Fruit fly (Drosophila melanogaster) whole organism, embryonic: Measurements from ENCODE around the gene CG31928.

ENCODE experiments used
- BEAF-32 ChIP-seq: fragments of 200-800 bp; sonication (Bioruptor generic); optimal IDR thresholded peaks from 3 replicates; lab custom pipeline; 2017; ENCODE audit warnings: missing biosample characterization, missing genetic modification characterization, mild to moderate bottlenecking, moderate library complexity, missing genetic modification reagents
- Bgb ChIP-seq: fragments of 200-800 bp; sonication (Bioruptor generic); IDR thresholded peaks from 2 replicates; pipeline ENCODE4 v1.3.6; 2022; ENCODE audit warnings: missing biosample characterization, missing genetic modification characterization; ENCODE audit not compliant: partially characterized antibody
- Blimp-1 ChIP-seq: fragments of 200-800 bp; sonication (Bioruptor generic); optimal IDR thresholded peaks from 3 replicates; lab custom pipeline; 2018; ENCODE audit warnings: missing biosample characterization, missing genetic modification characterization, mild to moderate bottlenecking, moderate library complexity, missing genetic modification reagents
- CG1024 ChIP-seq: fragments of 200-800 bp; sonication (Bioruptor generic); IDR thresholded peaks from 2 replicates; pipeline ENCODE4 v1.3.6; 2022; ENCODE audit warnings: missing biosample characterization, missing genetic modification characterization
- CG11085 ChIP-seq: fragments of 200-800 bp; sonication (Bioruptor generic); IDR thresholded peaks from 2 replicates; pipeline ENCODE4 v1.3.6; 2022; ENCODE audit warnings: missing biosample characterization, missing genetic modification characterization
- CG11504 ChIP-seq: fragments of 200-800 bp; sonication (Bioruptor generic); optimal IDR thresholded peaks from 3 replicates; lab custom pipeline; 2019; ENCODE audit warnings: missing biosample characterization, mild to moderate bottlenecking, missing genetic modification characterization, moderate library complexity
- CG11696 ChIP-seq: fragments of 200-800 bp; sonication (Bioruptor generic); IDR thresholded peaks from 2 replicates; pipeline ENCODE4 v1.3.6; 2022; ENCODE audit warnings: missing biosample characterization, missing genetic modification characterization
- CG12236 ChIP-seq: fragments of 200-800 bp; sonication (Bioruptor generic); optimal IDR thresholded peaks from 2 replicates; lab custom pipeline; 2016; ENCODE audit warnings: missing biosample characterization, missing genetic modification characterization
- CG12744 ChIP-seq: fragments of 200-800 bp; sonication (Bioruptor generic); optimal IDR thresholded peaks from 2 replicates; lab custom pipeline; 2016; ENCODE audit warnings: missing biosample characterization, missing genetic modification characterization
- CG13287 ChIP-seq: fragments of 200-800 bp; sonication (Bioruptor generic); IDR thresholded peaks from 2 replicates; pipeline ENCODE4 v1.3.6; 2022; ENCODE audit warnings: missing biosample characterization, missing genetic modification characterization; ENCODE audit not compliant: partially characterized antibody
- CG14860 ChIP-seq: fragments of 200-800 bp; sonication (Bioruptor generic); IDR thresholded peaks from 3 replicates; pipeline ENCODE4 v1.3.6; 2022; ENCODE audit warnings: missing biosample characterization, missing genetic modification characterization; ENCODE audit not compliant: partially characterized antibody
- CG1602 ChIP-seq: fragments of 200-800 bp; sonication (Bioruptor generic); optimal IDR thresholded peaks from 3 replicates; lab custom pipeline; 2016; ENCODE audit warnings: missing biosample characterization, missing genetic modification characterization
- CG18011 ChIP-seq: fragments of 200-800 bp; sonication (Bioruptor generic); optimal IDR thresholded peaks from 2 replicates; lab custom pipeline; 2017; ENCODE audit warnings: missing biosample characterization, missing genetic modification characterization, mild to moderate bottlenecking, moderate library complexity, missing genotype
- CG32772 ChIP-seq: fragments of 200-800 bp; sonication (Bioruptor generic); IDR thresholded peaks from 2 replicates; pipeline ENCODE4 v1.3.6; 2022; ENCODE audit warnings: missing biosample characterization, missing genetic modification characterization
- CG33213 ChIP-seq: fragments of 200-800 bp; sonication (Bioruptor generic); optimal IDR thresholded peaks from 3 replicates; lab custom pipeline; 2016; ENCODE audit warnings: missing biosample characterization, missing genetic modification characterization
- CG3726 ChIP-seq: fragments of 200-800 bp; sonication (Bioruptor generic); IDR thresholded peaks from 3 replicates; pipeline ENCODE4, ENCODE4 v1.3.6; 2022; ENCODE audit warnings: missing biosample characterization, missing genetic modification characterization
- CG4282 ChIP-seq: fragments of 200-800 bp; sonication (Bioruptor generic); optimal IDR thresholded peaks from 2 replicates; lab custom pipeline; 2016; ENCODE audit warnings: missing biosample characterization, missing genetic modification characterization
- CG4360 ChIP-seq: fragments of 200-800 bp; sonication (Bioruptor generic); IDR thresholded peaks from 2 replicates; pipeline ENCODE4 v1.3.6; 2022; ENCODE audit warnings: missing biosample characterization, missing genetic modification characterization
- CG4707 ChIP-seq: fragments of 200-800 bp; sonication (Bioruptor generic); optimal IDR thresholded peaks from 2 replicates; lab custom pipeline; 2018; ENCODE audit warnings: missing biosample characterization, mild to moderate bottlenecking, missing genetic modification characterization, moderate library complexity
- CG6272 ChIP-seq: fragments of 200-800 bp; sonication (Bioruptor generic); IDR thresholded peaks from 2 replicates; pipeline ENCODE4 v1.3.6; 2022; ENCODE audit warnings: missing biosample characterization, missing genetic modification characterization
- CG6791 ChIP-seq: fragments of 200-800 bp; sonication (Bioruptor generic); IDR thresholded peaks from 3 replicates; pipeline ENCODE4 v1.3.6; 2022; ENCODE audit warnings: missing biosample characterization, missing genetic modification characterization; ENCODE audit not compliant: partially characterized antibody
- CG7357 ChIP-seq: fragments of 200-800 bp; sonication (Bioruptor generic); IDR thresholded peaks from 3 replicates; pipeline ENCODE4 v1.3.6; 2022; ENCODE audit warnings: missing biosample characterization, missing genetic modification characterization
- CG7786 ChIP-seq: fragments of 200-800 bp; sonication (Bioruptor generic); optimal IDR thresholded peaks from 2 replicates; lab custom pipeline; 2016; ENCODE audit warnings: missing biosample characterization, missing genetic modification characterization
- CG7987 ChIP-seq: fragments of 200-800 bp; sonication (Bioruptor generic); optimal IDR thresholded peaks from 2 replicates; lab custom pipeline; 2018; ENCODE audit warnings: missing biosample characterization, mild to moderate bottlenecking, missing genetic modification characterization, moderate library complexity
- CG8388 ChIP-seq: fragments of 200-800 bp; sonication (Bioruptor generic); optimal IDR thresholded peaks from 2 replicates; lab custom pipeline; 2019; ENCODE audit warnings: missing biosample characterization, mild to moderate bottlenecking, missing genetic modification characterization, moderate library complexity
- Chrac-16 ChIP-seq: fragments of 200-800 bp; sonication (Bioruptor generic); optimal IDR thresholded peaks from 3 replicates; lab custom pipeline; 2016; ENCODE audit warnings: missing biosample characterization, missing genetic modification characterization
- D ChIP-seq, 2 experiments: fragments of 200-800 bp in 1 of 2; fragments of >200 bp in 1 of 2; sonication (Bioruptor generic) in 1 of 2; optimal IDR thresholded peaks; 2 replicates in 1 of 2; 3 replicates in 1 of 2; lab custom pipeline; 2017; ENCODE audit warnings: mild to moderate bottlenecking in 1 of 2, missing biosample characterization in 1 of 2, missing genetic modification characterization in 1 of 2, missing genetic modification reagents in 1 of 2
- Gsc ChIP-seq: fragments of 200-800 bp; sonication (Bioruptor generic); IDR thresholded peaks from 2 replicates; pipeline ENCODE4 v1.3.6; 2022; ENCODE audit warnings: missing biosample characterization, missing genetic modification characterization
- Mrtf ChIP-seq: fragments of 200-800 bp; sonication (Bioruptor generic); IDR thresholded peaks from 3 replicates; pipeline ENCODE4 v1.3.6; 2022; ENCODE audit warnings: missing biosample characterization, missing genetic modification characterization
- Oli ChIP-seq: fragments of 200-800 bp; sonication (Bioruptor generic); optimal IDR thresholded peaks from 2 replicates; lab custom pipeline; 2018; ENCODE audit warnings: missing biosample characterization, mild to moderate bottlenecking, missing genetic modification characterization, moderate library complexity
- Optix ChIP-seq: fragments of 200-800 bp; sonication (Bioruptor generic); IDR thresholded peaks from 3 replicates; pipeline ENCODE4 v1.3.6; 2022; ENCODE audit warnings: missing biosample characterization, missing genetic modification characterization
- PHDP ChIP-seq: fragments of 200-800 bp; sonication (Bioruptor generic); optimal IDR thresholded peaks from 3 replicates; lab custom pipeline; 2018; ENCODE audit warnings: missing biosample characterization, mild to moderate bottlenecking, missing genetic modification characterization, moderate library complexity
- Sry-δ ChIP-seq: fragments of 200-800 bp; sonication (Bioruptor generic); optimal IDR thresholded peaks from 2 replicates; lab custom pipeline; 2016; ENCODE audit warnings: missing biosample characterization, missing genetic modification characterization
- bbx ChIP-seq: fragments of 200-800 bp; sonication (Bioruptor generic); IDR thresholded peaks from 2 replicates; pipeline ENCODE4 v1.3.6; 2022; ENCODE audit warnings: missing biosample characterization, missing genetic modification characterization; ENCODE audit not compliant: partially characterized antibody
- gcm ChIP-seq: fragments of 200-800 bp; sonication (Bioruptor generic); optimal IDR thresholded peaks from 2 replicates; lab custom pipeline; 2019; ENCODE audit warnings: missing biosample characterization, mild to moderate bottlenecking, missing genetic modification characterization, moderate library complexity
- gt ChIP-seq: fragments of 200-800 bp; sonication (Bioruptor generic); IDR thresholded peaks from 2 replicates; pipeline ENCODE4 v1.3.6; 2022; ENCODE audit warnings: missing biosample characterization, missing genetic modification characterization
- jing ChIP-seq: fragments of 200-800 bp; sonication (Bioruptor generic); optimal IDR thresholded peaks from 2 replicates; lab custom pipeline; 2018; ENCODE audit warnings: missing biosample characterization, mild to moderate bottlenecking, missing genetic modification characterization
- jumu ChIP-seq: fragments of 200-800 bp; sonication (Bioruptor generic); optimal IDR thresholded peaks from 3 replicates; lab custom pipeline; 2016; ENCODE audit warnings: missing biosample characterization, missing genetic modification characterization
- knrl ChIP-seq: fragments of 200-800 bp; sonication (Bioruptor generic); IDR thresholded peaks from 3 replicates; pipeline ENCODE4 v1.3.6; 2022; ENCODE audit warnings: missing biosample characterization, missing genetic modification characterization; ENCODE audit not compliant: partially characterized antibody
- luna ChIP-seq: fragments of 200-800 bp; sonication (Bioruptor generic); optimal IDR thresholded peaks from 2 replicates; lab custom pipeline; 2016; ENCODE audit warnings: missing biosample characterization, missing genetic modification characterization
- nau ChIP-seq: fragments of 200-800 bp; sonication (Bioruptor generic); optimal IDR thresholded peaks from 3 replicates; lab custom pipeline; 2017; ENCODE audit warnings: missing biosample characterization, mild to moderate bottlenecking, missing genetic modification characterization, missing genetic modification reagents
- pita ChIP-seq: fragments of 200-800 bp; sonication (Bioruptor generic); optimal IDR thresholded peaks from 2 replicates; lab custom pipeline; 2017; ENCODE audit warnings: missing biosample characterization, mild to moderate bottlenecking, missing genetic modification characterization
- pnt ChIP-seq: fragments of 200-800 bp; sonication (Bioruptor generic); optimal IDR thresholded peaks from 3 replicates; lab custom pipeline; 2016; ENCODE audit warnings: missing biosample characterization, missing genetic modification characterization
- sc ChIP-seq, 3 experiments: fragments of >200 bp in 2 of 3; fragments of 200-800 bp in 1 of 3; sonication (Bioruptor generic) in 1 of 3; optimal IDR thresholded peaks; 2 replicates in 2 of 3; 3 replicates in 1 of 3; lab custom pipeline; 2017; ENCODE audit warnings: mild to moderate bottlenecking in 1 of 3, missing biosample characterization in 1 of 3, missing genetic modification characterization in 1 of 3, missing genetic modification reagents in 1 of 3
- schlank ChIP-seq: fragments of 200-800 bp; sonication (Bioruptor generic); optimal IDR thresholded peaks from 2 replicates; lab custom pipeline; 2018; ENCODE audit warnings: missing biosample characterization, mild to moderate bottlenecking, missing genetic modification characterization
- scrt ChIP-seq: fragments of 200-800 bp; sonication (Bioruptor generic); optimal IDR thresholded peaks from 2 replicates; lab custom pipeline; 2018; ENCODE audit warnings: missing biosample characterization, mild to moderate bottlenecking, missing genetic modification characterization, moderate library complexity
- sens ChIP-seq: fragments of 200-800 bp; sonication (Bioruptor generic); peaks from one replicate; lab custom pipeline; 2016; ENCODE audit warnings: missing biosample characterization, missing genetic modification characterization
- ssp ChIP-seq: fragments of 200-800 bp; sonication (Bioruptor generic); IDR thresholded peaks from 2 replicates; pipeline ENCODE4 v1.3.6; 2022; ENCODE audit warnings: missing biosample characterization, missing genetic modification characterization
- unc-4 ChIP-seq: fragments of 200-800 bp; sonication (Bioruptor generic); IDR thresholded peaks from 2 replicates; pipeline ENCODE4 v1.3.6; 2022; ENCODE audit warnings: missing biosample characterization, missing genetic modification characterization; ENCODE audit not compliant: partially characterized antibody

Gene CG31928

DNA sequence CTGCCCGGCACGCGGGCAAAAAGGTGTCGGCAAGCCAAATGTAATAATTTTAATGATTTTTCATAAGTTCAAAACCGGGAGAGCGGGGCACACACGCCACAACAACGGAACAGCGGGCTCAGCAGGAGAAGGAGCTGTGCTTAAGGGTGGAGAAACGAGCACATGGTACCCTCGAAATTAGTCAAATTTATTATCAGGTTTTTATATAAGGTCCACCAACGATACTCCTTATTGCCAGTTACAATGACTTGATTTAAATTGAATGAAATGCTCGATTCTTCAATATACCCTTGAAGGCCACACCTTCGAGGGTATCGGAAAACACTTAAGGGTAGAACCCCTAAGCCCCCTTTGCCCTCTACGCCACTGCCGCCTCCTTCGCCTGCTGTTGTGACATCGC, 18.7 kb upstream of the CG31928 start (continued):
- TF ChIP-seq unc-4 (GFP tag; lab: Robert Waterston, UW) (no peak), CG6272 (GFP tag; lab: Robert Waterston, UW) (no peak), BEAF-32 (GFP tag; lab: Kevin White, UChicago) (no peak), scrt (GFP tag; lab: Kevin White, UChicago) (no peak), CG3726 (GFP tag; lab: Robert Waterston, UW) (no peak), CG7987 (no peak), CG4360 (GFP tag; lab: Robert Waterston, UW) (peak; percentile 54), Blimp-1 (peak; percentile 44), PHDP (tag; lab: Kevin White, UChicago) (no peak), nau (no peak), Oli (tag; lab: Kevin White, UChicago) (peak; percentile 35), CG11085 (GFP tag; lab: Robert Waterston, UW) (0 out of 2 replicates have a peak, but pooled peaks have one; percentile 13), CG13287 (no peak), jumu (GFP tag; lab: Kevin White, UChicago) (peak; percentile 16), CG11696 (GFP tag; lab: Robert Waterston, UW) (peak; percentile 36; the same call in 1 of the 2 replicates), schlank (tag; lab: Kevin White, UChicago) (no peak), CG6791 (GFP tag; lab: Robert Waterston, UW) (no peak), Mrtf (GFP tag; lab: Robert Waterston, UW) (peak; percentile 24; the same call in 1 of the 3 replicates), CG14860 (GFP tag; lab: Robert Waterston, UW) (no peak), CG4707 (no peak), sc (optimal IDR thresholded peaks at IDR 0.05; lab: Kevin White, UChicago) (no peak), sc (GFP tag; optimal IDR thresholded peaks at IDR 0.05; lab: Kevin White, UChicago) (peak; percentile 16), Sry-δ (GFP tag; lab: Kevin White, UChicago) (no peak), CG1024 (no peak), CG8388 (GFP tag; lab: Kevin White, UChicago) (peak; percentile 25), CG7357 (GFP tag; lab: Robert Waterston, UW) (peak; percentile 41; the same call in 1 of the 3 replicates), luna (no peak), Bgb (GFP tag; lab: Robert Waterston, UW) (no peak), CG18011 (GFP tag; lab: Kevin White, UChicago) (no peak), CG12744 (GFP tag; lab: Kevin White, UChicago) (no peak), D (optimal IDR thresholded peaks at IDR 0.05; lab: Kevin White, UChicago) (no peak), D (GFP tag; optimal IDR thresholded peaks at IDR 0.05; lab: Kevin White, UChicago) (peak; percentile 57), CG7786 (GFP tag; lab: Kevin White, UChicago) (no peak), Chrac-16 (GFP tag; lab: Kevin White, UChicago) (no peak), pita (GFP tag; lab: Kevin White, UChicago) (no peak), gt (GFP tag; lab: Robert Waterston, UW) (peak; percentile 45; the same call in 1 of the 2 replicates), ssp (GFP tag; lab: Robert Waterston, UW) (peak; percentile 31; the same call in 1 of the 2 replicates), CG12236 (GFP tag; lab: Kevin White, UChicago) (no peak), CG4282 (GFP tag; lab: Kevin White, UChicago) (no peak), gcm (GFP tag; lab: Kevin White, UChicago) (peak; percentile 41), pnt (GFP tag; lab: Kevin White, UChicago) (peak; percentile 35), jing (GFP tag; lab: Kevin White, UChicago) (no peak), bbx (GFP tag; lab: Robert Waterston, UW) (no peak), CG32772 (peak; percentile 68), Gsc (GFP tag; lab: Robert Waterston, UW) (peak; percentile 22; the same call in 1 of the 2 replicates), knrl (GFP tag; lab: Robert Waterston, UW) (0 out of 3 replicates have a peak, but pooled peaks have one; percentile 16), CG1602 (GFP tag; lab: Kevin White, UChicago) (peak; percentile 18), sens (peak; percentile 85), CG11504 (tag; lab: Kevin White, UChicago) (peak; percentile 56), Optix (peak; percentile 64; the same call in 1 of the 3 replicates), CG33213 (no peak)
